Worm (Caenorhabditis elegans) whole organism, L2 larva: ENCODE measurements around the gene R08A2.9.

Experiments
- elt-1 ChIP-seq: fragments of 150-350 bp; optimal IDR thresholded peaks from 2 replicates; lab custom pipeline; 2014; ENCODE audit warnings: missing biosample characterization, missing genetic modification characterization
- mab-5 ChIP-seq: fragments of 150-350 bp; optimal IDR thresholded peaks from 2 replicates; lab custom pipeline; 2014; ENCODE audit warnings: missing biosample characterization, missing genetic modification characterization
- mdl-1 ChIP-seq, 2 experiments: fragments of 150-350 bp in 1 of 2; sonication (generic microtip) in 1 of 2; optimal IDR thresholded peaks; 2 replicates each; lab custom pipeline; 2017; ENCODE audit warnings: missing biosample characterization in 2 of 2, missing genetic modification characterization in 2 of 2
- snpc-4 ChIP-seq: fragments of 150-350 bp; optimal IDR thresholded peaks from 2 replicates; lab custom pipeline; 2014; ENCODE audit warnings: missing biosample characterization, missing genetic modification characterization

- no peak for TF ChIP-seq elt-1
- no peak for TF ChIP-seq mdl-1 (tag; optimal IDR thresholded peaks at IDR 0.05; lab: Kevin White, UChicago)
- TF ChIP-seq snpc-4 (tag; lab: Kevin White, UChicago) = no peak
- TF ChIP-seq mab-5 (tag; lab: Kevin White, UChicago) = no peak
These were observed 45.1 kb upstream of the R08A2.9 start, which contains the start of gene C47E8.9 for ce11 chrV:14663006-14663405.
